Fruit fly (Drosophila melanogaster) whole organism, pupa: ENCODE results near the gene Brd.

Source experiments
- CG10348 ChIP-seq: fragments of 200-800 bp; sonication (Bioruptor generic); IDR thresholded peaks from 2 replicates; pipeline ENCODE4 v1.3.6; 2022; ENCODE audit warnings: missing biosample characterization, missing genetic modification characterization
- CG12605 ChIP-seq: fragments of 200-800 bp; sonication (Bioruptor generic); IDR thresholded peaks from 2 replicates; pipeline ENCODE4 v1.3.6; 2022; ENCODE audit warnings: missing biosample characterization, missing genetic modification characterization
- CG14655 ChIP-seq: fragments of 200-800 bp; sonication (Bioruptor generic); optimal IDR thresholded peaks from 3 replicates; lab custom pipeline; 2017; ENCODE audit warnings: mild to moderate bottlenecking, missing biosample characterization, missing genetic modification reagents, missing genetic modification characterization
- CG15710 ChIP-seq: fragments of 200-800 bp; sonication (Bioruptor generic); optimal IDR thresholded peaks from 2 replicates; lab custom pipeline; 2018; ENCODE audit warnings: missing biosample characterization, mild to moderate bottlenecking, missing genetic modification characterization, moderate library complexity
- CG32121 ChIP-seq: fragments of 200-800 bp; sonication (Bioruptor generic); IDR thresholded peaks from 2 replicates; pipeline ENCODE4 v1.3.6; 2022; ENCODE audit warnings: missing biosample characterization, missing genetic modification characterization
- Snoo ChIP-seq: fragments of 200-800 bp; sonication (Bioruptor generic); optimal IDR thresholded peaks from 3 replicates; lab custom pipeline; 2017; ENCODE audit warnings: missing biosample characterization, mild to moderate bottlenecking, missing genetic modification characterization, inconsistent platforms
- gl ChIP-seq: fragments of 200-800 bp; sonication (Bioruptor generic); optimal IDR thresholded peaks from 2 replicates; lab custom pipeline; 2018; ENCODE audit warnings: missing biosample characterization, mild to moderate bottlenecking, missing genetic modification characterization

dm6 chr3L:15013957-15014692 is 41.7 kb downstream of the Brd start, which contains the start of gene Reck:
- TF ChIP-seq CG32121 (GFP tag; lab: Robert Waterston, UW) (peak; percentile 91), CG14655 (GFP tag; lab: Kevin White, UChicago) (peak; percentile 91), CG10348 (GFP tag; lab: Robert Waterston, UW) (no peak), CG15710 (peak; percentile 83), CG12605 (GFP tag; lab: Robert Waterston, UW) (peak; percentile 96), gl (tag; lab: Kevin White, UChicago) (peak; percentile 75), Snoo (peak; percentile 79)
